Fruit fly (Drosophila melanogaster) whole organism: ENCODE results near the gene mRpS18A.

Experiments
- CG8478 ChIP-seq: fragments of >200 bp; optimal IDR thresholded peaks from 2 replicates; lab custom pipeline; 2018; ENCODE audit warnings: inconsistent platforms
- Dll ChIP-seq: fragments of >200 bp; optimal IDR thresholded peaks from 2 replicates; lab custom pipeline; 2017
- EcR ChIP-seq, 2 experiments: fragments of >200 bp; optimal IDR thresholded peaks; 2 replicates each; lab custom pipeline; 2017; ENCODE audit warnings: missing biosample characterization in 2 of 2, missing genetic modification characterization in 2 of 2, missing genetic modification reagents in 2 of 2
- pan ChIP-seq: fragments of >200 bp; optimal IDR thresholded peaks from 2 replicates; lab custom pipeline; 2017
- psq ChIP-seq: fragments of >200 bp; optimal IDR thresholded peaks from 2 replicates; lab custom pipeline; 2017
- usp ChIP-seq: fragments of >200 bp; optimal IDR thresholded peaks from 2 replicates; lab custom pipeline; 2017; ENCODE audit warnings: missing biosample characterization, missing genetic modification characterization, mixed read lengths

Gene mRpS18A

DNA sequence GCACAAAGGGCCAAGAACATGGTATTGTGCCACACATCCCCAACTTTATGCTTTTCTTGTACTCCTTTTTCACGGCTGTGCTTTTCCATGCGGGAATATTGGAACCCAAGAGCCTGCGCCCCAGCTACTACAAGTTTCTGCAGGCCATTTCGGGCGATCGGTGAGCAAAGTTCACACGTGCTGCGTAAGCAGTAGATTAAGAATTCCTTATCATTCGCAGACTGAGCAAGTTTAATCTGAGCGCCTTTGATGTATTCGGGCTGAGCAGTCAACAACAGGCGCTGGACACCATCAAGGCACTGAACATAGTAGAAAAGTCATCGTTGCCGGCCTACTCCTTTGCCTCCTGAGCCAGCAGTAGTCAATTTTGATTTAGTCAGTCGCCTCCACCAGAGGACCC is 41.6 kb downstream of the mRpS18A start:
- no peak for TF ChIP-seq CG8478 (lab: Kevin White, UChicago)
- no peak for TF ChIP-seq psq (lab: Kevin White, UChicago)
- TF ChIP-seq usp (GFP tag; lab: Kevin White, UChicago), result no peak
- no peak for TF ChIP-seq Dll
- no peak for TF ChIP-seq EcR (GFP tag; optimal IDR thresholded peaks at IDR 0.05; lab: Kevin White, UChicago)
- TF ChIP-seq pan (lab: Kevin White, UChicago), result no peak

DNA sequence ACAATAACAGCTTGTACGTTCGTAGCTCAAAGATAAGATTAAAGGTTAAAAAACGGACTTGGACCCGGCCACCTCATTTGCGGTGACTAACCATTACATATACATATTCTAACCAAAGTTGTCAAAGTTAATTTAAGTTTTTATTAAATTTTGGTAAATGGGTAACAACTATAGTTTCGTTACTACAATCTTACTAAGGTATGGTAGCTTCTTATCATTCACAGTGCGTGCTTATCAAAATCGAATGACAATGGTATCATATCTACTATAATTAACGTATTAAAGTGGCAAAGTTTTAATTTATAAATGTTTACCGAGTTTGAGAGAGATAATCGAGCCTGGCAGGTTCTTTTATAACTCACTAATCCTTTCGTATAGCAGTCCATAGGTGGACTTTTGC is 43.2 kb downstream of the mRpS18A start:
- TF ChIP-seq Dll (no peak), usp (GFP tag; lab: Kevin White, UChicago) (no peak), pan (lab: Kevin White, UChicago) (no peak), CG8478 (lab: Kevin White, UChicago) (no peak), EcR (GFP tag; optimal IDR thresholded peaks at IDR 0.05; lab: Kevin White, UChicago) (no peak), psq (lab: Kevin White, UChicago) (no peak)

DNA sequence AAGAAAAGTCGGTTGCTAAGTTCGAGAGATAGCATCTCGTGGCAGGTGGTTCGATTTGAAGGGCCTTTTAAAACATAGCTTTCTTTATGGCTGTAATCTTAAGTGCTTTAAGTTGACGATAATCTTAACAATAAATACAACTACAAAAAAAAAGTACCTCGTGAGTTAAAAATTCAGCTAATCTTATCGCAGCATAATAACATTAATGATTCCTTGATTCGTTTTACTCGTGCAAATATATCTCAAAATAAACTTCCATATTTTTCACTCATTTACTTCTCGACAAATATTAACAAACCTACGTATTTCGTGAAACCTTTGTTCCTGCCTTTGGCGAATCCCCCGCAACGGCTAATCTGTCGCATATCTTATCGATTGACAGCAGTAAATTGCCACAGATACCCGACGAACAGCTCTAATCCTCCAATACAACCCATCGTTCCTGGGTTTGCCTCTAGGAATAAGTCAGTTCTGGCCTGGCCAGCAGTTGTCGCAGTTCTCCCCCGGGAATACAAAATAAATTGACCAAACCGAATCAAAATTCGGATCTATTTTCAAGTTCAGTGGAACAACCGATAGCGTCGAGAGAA is 43.7 kb downstream of the mRpS18A start:
- TF ChIP-seq usp (GFP tag; lab: Kevin White, UChicago) (no peak), Dll (no peak), pan (lab: Kevin White, UChicago) (no peak), psq (lab: Kevin White, UChicago) (no peak), CG8478 (lab: Kevin White, UChicago) (no peak), EcR (GFP tag; optimal IDR thresholded peaks at IDR 0.05; lab: Kevin White, UChicago) (no peak)

DNA sequence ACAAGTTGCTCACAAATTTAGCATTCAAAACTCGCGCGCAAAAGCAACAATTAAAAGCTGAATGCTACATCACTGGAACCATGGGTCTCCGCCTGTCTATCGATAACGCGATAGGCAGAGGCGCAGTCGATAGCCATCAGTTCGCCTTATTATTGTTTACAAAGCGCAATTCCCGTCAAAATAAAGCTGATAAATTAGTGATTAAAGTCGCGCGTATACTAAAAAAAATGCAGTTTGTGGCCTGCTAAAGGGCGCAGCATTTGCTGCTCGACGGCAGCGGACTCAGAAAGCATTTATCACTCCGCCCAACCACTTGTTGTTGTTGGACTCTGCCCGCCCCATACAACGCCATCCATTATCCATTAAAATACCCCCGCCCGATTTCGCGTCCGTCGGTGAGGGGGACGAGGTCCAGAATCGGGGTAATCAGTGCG is 44.6 kb downstream of the mRpS18A start, which contains the start of gene CG11737:
TSS of gene CG11737 (plus strand) at position 117 of the 434 bp plus-strand sequence.
- TF ChIP-seq usp (GFP tag; lab: Kevin White, UChicago), result no peak
- peak; percentile 36 for TF ChIP-seq Dll
- peak; percentile 29 for TF ChIP-seq pan (lab: Kevin White, UChicago)
- TF ChIP-seq psq (lab: Kevin White, UChicago), result no peak

DNA sequence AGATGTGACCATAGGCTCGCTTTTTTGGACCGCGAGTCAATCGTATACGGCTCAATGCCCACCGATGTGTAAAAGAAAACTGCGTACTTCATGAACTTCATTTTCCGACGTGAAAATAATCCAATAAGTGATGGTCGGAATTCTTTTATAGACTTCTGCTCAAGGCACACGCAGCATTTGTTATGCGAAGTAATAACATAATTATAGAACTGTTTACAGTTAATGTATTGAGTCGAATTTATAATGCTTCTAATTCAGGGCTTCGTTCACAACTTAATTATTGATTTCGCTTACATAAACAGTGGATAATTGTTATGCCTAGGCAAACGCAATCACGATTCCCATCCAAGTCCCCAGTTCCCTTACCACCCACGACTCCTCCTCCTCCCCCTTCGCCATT is 49.5 kb downstream of the mRpS18A start, which contains the start of gene Or85c:
TSS of gene Or85c (minus strand) at position 101 of the 400 bp plus-strand sequence.
- TF ChIP-seq psq (lab: Kevin White, UChicago) (no peak), pan (lab: Kevin White, UChicago) (no peak), usp (GFP tag; lab: Kevin White, UChicago) (no peak), EcR (GFP tag; optimal IDR thresholded peaks at IDR 0.05; lab: Kevin White, UChicago) (no peak), Dll (no peak)
